Fruit fly (Drosophila melanogaster): Measurements from ENCODE around the gene GILT2.

DNA sequence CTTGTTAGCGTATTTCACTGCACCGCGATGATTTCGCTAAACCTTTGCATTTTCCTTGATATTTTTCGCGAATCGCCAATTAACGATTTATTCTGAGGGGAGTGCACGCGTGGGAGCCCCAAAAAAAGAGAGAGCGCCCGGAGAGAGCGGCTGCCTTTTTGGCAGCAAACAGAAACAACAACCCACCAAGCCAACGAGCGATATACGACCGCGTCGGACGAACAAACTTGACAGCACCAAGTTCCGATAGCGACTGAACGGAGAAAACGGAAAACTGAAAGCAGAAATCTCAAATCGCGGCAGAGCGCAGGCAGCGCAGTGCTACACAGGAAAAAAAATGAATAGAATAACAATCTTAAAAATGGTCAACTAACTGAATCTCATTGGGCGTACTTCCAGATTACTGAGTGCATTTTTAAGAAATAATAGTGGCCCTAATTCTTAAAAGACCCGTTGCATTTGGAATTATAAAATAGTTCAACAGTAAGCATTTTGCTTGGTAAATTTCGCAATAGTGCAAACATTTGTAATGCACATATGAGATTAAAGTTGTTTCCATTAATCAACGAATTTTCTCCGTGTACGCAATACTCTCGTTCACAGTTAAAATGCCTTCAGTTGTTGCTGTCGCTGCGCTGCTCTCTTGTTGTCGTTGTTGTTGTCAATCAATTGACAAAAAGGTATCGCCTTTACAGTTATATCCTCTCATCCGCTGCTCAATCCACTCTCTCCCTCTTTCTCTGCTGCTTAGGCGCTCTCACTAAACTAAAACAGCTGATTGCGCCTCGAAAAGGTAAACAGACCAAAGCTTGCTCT, 9.1 kb upstream of the GILT2 start, which contains the start of gene CG31145:
- TF ChIP-seq insv (optimal IDR thresholded peaks at IDR 0.05) (no peak), psq (optimal IDR thresholded peaks at IDR 0.05) (no peak), h (optimal IDR thresholded peaks at IDR 0.05) (no peak), Sin3A (optimal IDR thresholded peaks at IDR 0.05) (no peak)

Measured in Kc167 (cell line).